Worm (Caenorhabditis elegans): Measurements from ENCODE around the gene ZK666.14.

Gene ZK666.14

ce11 chrII:10501578-10501977 lies 7.0 kb downstream of the ZK666.14 start:
- TF ChIP-seq pha-4 (tag; optimal IDR thresholded peaks at IDR 0.05) (no peak), ces-1 (GFP tag; optimal IDR thresholded peaks at IDR 0.05) (peak; percentile 37), sem-2 (GFP tag; optimal IDR thresholded peaks at IDR 0.05) (no peak), elt-1 (tag; optimal IDR thresholded peaks at IDR 0.05; ENCODE audit: borderline replicate concordance, insufficient read depth) (peak; percentile 65), unc-39 (tag; optimal IDR thresholded peaks at IDR 0.05) (no peak), M03D4.4 (tag; optimal IDR thresholded peaks at IDR 0.05) (no peak), mab-5 (tag; optimal IDR thresholded peaks at IDR 0.05) (no peak), nhr-2 (tag; optimal IDR thresholded peaks at IDR 0.05) (no peak), ham-2 (GFP tag; optimal IDR thresholded peaks at IDR 0.05) (peak; percentile 27), lsy-2 (tag; optimal IDR thresholded peaks at IDR 0.05) (no peak), snpc-4 (tag; optimal IDR thresholded peaks at IDR 0.05) (no peak), unc-62 (GFP tag; optimal IDR thresholded peaks at IDR 0.05) (peak; percentile 57), blmp-1 (tag; optimal IDR thresholded peaks at IDR 0.05) (peak; percentile 3), unc-120 (tag; optimal IDR thresholded peaks at IDR 0.05; ENCODE audit: poor library complexity, severe bottlenecking) (no peak), nhr-12 (tag; optimal IDR thresholded peaks at IDR 0.05) (no peak)

DNA sequence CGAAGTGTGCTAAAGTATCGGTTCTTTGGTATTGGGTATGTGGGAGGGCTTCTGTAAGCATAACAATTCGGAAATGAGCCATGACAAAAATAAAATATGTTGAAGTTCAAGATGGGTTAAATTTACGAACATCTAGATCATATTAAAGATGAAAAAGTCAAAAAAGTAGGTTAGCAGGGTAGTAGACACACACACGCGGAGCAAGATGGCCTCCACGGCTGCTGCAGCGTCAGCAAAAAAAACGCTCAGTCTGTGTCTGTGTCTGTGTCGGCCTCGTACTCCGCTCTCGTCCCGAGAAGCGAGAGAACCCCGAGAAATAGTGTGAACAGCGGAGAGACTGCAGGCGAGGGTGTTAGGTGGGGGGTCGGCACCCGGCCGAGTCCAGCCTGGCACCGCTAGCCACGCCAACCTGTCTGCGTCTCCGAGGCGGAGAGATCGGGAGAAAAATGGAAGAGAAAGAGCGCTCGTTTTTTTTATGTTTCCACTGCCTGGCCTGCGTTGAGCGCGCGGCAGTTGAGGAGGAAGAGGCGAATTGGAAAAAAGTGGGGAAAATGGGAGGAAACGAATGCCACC lies 8.0 kb downstream of the ZK666.14 start, which contains the start of gene myrf-1:
TSS of gene myrf-1 (minus strand) at position 51 of the 573 bp plus-strand sequence.
- no peak for TF ChIP-seq zip-8 (tag; optimal IDR thresholded peaks at IDR 0.05)
- TF ChIP-seq ceh-83 (GFP tag; optimal IDR thresholded peaks at IDR 0.05): no peak
- no peak for TF ChIP-seq lin-32 (GFP tag; optimal IDR thresholded peaks at IDR 0.05)
- TF ChIP-seq ztf-11 (tag; optimal IDR thresholded peaks at IDR 0.05): peak; percentile 76
- TF ChIP-seq ham-2 (GFP tag; optimal IDR thresholded peaks at IDR 0.05): peak; percentile 94
- TF ChIP-seq ceh-43 (GFP tag; optimal IDR thresholded peaks at IDR 0.05): no peak
- TF ChIP-seq nhr-237 (tag; optimal IDR thresholded peaks at IDR 0.05): no peak
- TF ChIP-seq lsy-2 (tag; optimal IDR thresholded peaks at IDR 0.05): peak; percentile 33
- TF ChIP-seq bed-3 (GFP tag; optimal IDR thresholded peaks at IDR 0.05): no peak
- TF ChIP-seq hlh-1 (tag; optimal IDR thresholded peaks at IDR 0.05): peak; percentile 33
- peak; percentile 61 for TF ChIP-seq cnd-1 (tag; optimal IDR thresholded peaks at IDR 0.05)
- TF ChIP-seq ces-1 (GFP tag; optimal IDR thresholded peaks at IDR 0.05): peak; percentile 58
- TF ChIP-seq snpc-4 (tag; optimal IDR thresholded peaks at IDR 0.05): no peak
- peak; percentile 73 for TF ChIP-seq unc-120 (tag; optimal IDR thresholded peaks at IDR 0.05; ENCODE audit: poor library complexity, severe bottlenecking)
- TF ChIP-seq unc-39 (tag; optimal IDR thresholded peaks at IDR 0.05): no peak
- TF ChIP-seq nhr-28 (tag; optimal IDR thresholded peaks at IDR 0.05): no peak
- peak; percentile 46 for TF ChIP-seq nhr-2 (tag; optimal IDR thresholded peaks at IDR 0.05)
- TF ChIP-seq sem-2 (GFP tag; optimal IDR thresholded peaks at IDR 0.05): no peak
- no peak for TF ChIP-seq nhr-12 (tag; optimal IDR thresholded peaks at IDR 0.05)
- TF ChIP-seq mep-1 (tag; optimal IDR thresholded peaks at IDR 0.05): peak; percentile 81
- peak; percentile 39 for TF ChIP-seq unc-62 (GFP tag; optimal IDR thresholded peaks at IDR 0.05)
- peak; percentile 68 for TF ChIP-seq mls-2 (tag; optimal IDR thresholded peaks at IDR 0.05)
- no peak for TF ChIP-seq ceh-39 (tag; optimal IDR thresholded peaks at IDR 0.05)
- peak; percentile 44 for TF ChIP-seq pha-4 (tag; optimal IDR thresholded peaks at IDR 0.05)
- no peak for TF ChIP-seq lin-13 (tag; optimal IDR thresholded peaks at IDR 0.05)
- TF ChIP-seq tbx-8 (GFP tag; optimal IDR thresholded peaks at IDR 0.05): no peak
- TF ChIP-seq M03D4.4 (tag; optimal IDR thresholded peaks at IDR 0.05): peak; percentile 48
- no peak for TF ChIP-seq flh-1 (GFP tag; optimal IDR thresholded peaks at IDR 0.05)
- no peak for TF ChIP-seq nhr-76 (tag; optimal IDR thresholded peaks at IDR 0.05)
- peak; percentile 74 for TF ChIP-seq sptf-1 (tag; optimal IDR thresholded peaks at IDR 0.05)
- no peak for TF ChIP-seq blmp-1 (tag; optimal IDR thresholded peaks at IDR 0.05)
- TF ChIP-seq elt-3 (tag; optimal IDR thresholded peaks at IDR 0.05): no peak
- no peak for TF ChIP-seq elt-1 (tag; optimal IDR thresholded peaks at IDR 0.05; ENCODE audit: borderline replicate concordance, insufficient read depth)
- peak; percentile 65 for TF ChIP-seq drap-1 (GFP tag; optimal IDR thresholded peaks at IDR 0.05)
- no peak for TF ChIP-seq mab-5 (tag; optimal IDR thresholded peaks at IDR 0.05)

- TF ChIP-seq mls-2 (tag; optimal IDR thresholded peaks at IDR 0.05): no peak
- peak; percentile 23 for TF ChIP-seq cnd-1 (tag; optimal IDR thresholded peaks at IDR 0.05)
- TF ChIP-seq M03D4.4 (tag; optimal IDR thresholded peaks at IDR 0.05): no peak
- no peak for TF ChIP-seq nhr-76 (tag; optimal IDR thresholded peaks at IDR 0.05)
- peak; percentile 83 for TF ChIP-seq nhr-2 (tag; optimal IDR thresholded peaks at IDR 0.05)
- no peak for TF ChIP-seq nhr-237 (tag; optimal IDR thresholded peaks at IDR 0.05)
- no peak for TF ChIP-seq flh-1 (GFP tag; optimal IDR thresholded peaks at IDR 0.05)
- no peak for TF ChIP-seq unc-39 (tag; optimal IDR thresholded peaks at IDR 0.05)
- TF ChIP-seq zip-8 (tag; optimal IDR thresholded peaks at IDR 0.05): no peak
- no peak for TF ChIP-seq nhr-12 (tag; optimal IDR thresholded peaks at IDR 0.05)
- peak; percentile 17 for TF ChIP-seq mep-1 (tag; optimal IDR thresholded peaks at IDR 0.05)
- no peak for TF ChIP-seq unc-62 (GFP tag; optimal IDR thresholded peaks at IDR 0.05)
- no peak for TF ChIP-seq lin-32 (GFP tag; optimal IDR thresholded peaks at IDR 0.05)
These were observed 10.2 kb downstream of the ZK666.14 start for ce11 chrII:10504729-10505128.
